Fruit fly (Drosophila melanogaster) whole organism, prepupa: ENCODE data around the gene Lcp65Ag2.

Source experiments
- CG10631 ChIP-seq: fragments of 200-800 bp; sonication (Bioruptor generic); optimal IDR thresholded peaks from 2 replicates; lab custom pipeline; 2016; ENCODE audit warnings: missing biosample characterization, missing genetic modification characterization
- CG11294 ChIP-seq: fragments of 200-800 bp; sonication (Bioruptor generic); IDR thresholded peaks from 2 replicates; pipeline ENCODE4 v1.3.6; 2022; ENCODE audit warnings: missing biosample characterization, missing genetic modification characterization
- CG16779 ChIP-seq: fragments of 200-800 bp; sonication (Bioruptor generic); optimal IDR thresholded peaks from 3 replicates; lab custom pipeline; 2017; ENCODE audit warnings: missing biosample characterization, mild to moderate bottlenecking, missing genetic modification characterization
- CG32006 ChIP-seq: fragments of 200-800 bp; sonication (Bioruptor generic); optimal IDR thresholded peaks from 3 replicates; lab custom pipeline; 2017; ENCODE audit warnings: missing biosample characterization, mild to moderate bottlenecking, missing genetic modification characterization
- CG6276 ChIP-seq: fragments of 200-800 bp; sonication (Bioruptor generic); optimal IDR thresholded peaks from 2 replicates; lab custom pipeline; 2017; ENCODE audit warnings: missing biosample characterization, mild to moderate bottlenecking, missing genetic modification characterization
- CG6808 ChIP-seq: fragments of 200-800 bp; sonication (Bioruptor generic); optimal IDR thresholded peaks from 3 replicates; lab custom pipeline; 2017; ENCODE audit warnings: missing biosample characterization, missing genetic modification characterization, mild to moderate bottlenecking, moderate library complexity, missing genetic modification reagents
- CG8319 ChIP-seq: fragments of 200-800 bp; sonication (Bioruptor generic); optimal IDR thresholded peaks from 3 replicates; lab custom pipeline; 2016; ENCODE audit warnings: missing biosample characterization, missing genetic modification characterization
- Ets96B ChIP-seq: fragments of 200-800 bp; optimal IDR thresholded peaks from 2 replicates; lab custom pipeline; 2019; ENCODE audit warnings: missing biosample characterization, mild to moderate bottlenecking, missing genetic modification characterization, moderate library complexity
- Hr38 ChIP-seq: sonication (Bioruptor generic); optimal IDR thresholded peaks from 2 replicates; lab custom pipeline; 2016; ENCODE audit warnings: missing biosample characterization, missing genetic modification characterization
- Sox14 ChIP-seq: fragments of 200-800 bp; sonication (Bioruptor generic); optimal IDR thresholded peaks from 3 replicates; lab custom pipeline; 2016; ENCODE audit warnings: missing biosample characterization, missing genetic modification characterization
- achi ChIP-seq: fragments of 200-800 bp; sonication (Bioruptor generic); optimal IDR thresholded peaks from 3 replicates; lab custom pipeline; 2016; ENCODE audit warnings: missing biosample characterization, missing genetic modification characterization
- fd85E ChIP-seq: fragments of 200-800 bp; sonication (Bioruptor generic); optimal IDR thresholded peaks from 3 replicates; lab custom pipeline; 2016; ENCODE audit warnings: missing biosample characterization, missing genetic modification characterization

DNA sequence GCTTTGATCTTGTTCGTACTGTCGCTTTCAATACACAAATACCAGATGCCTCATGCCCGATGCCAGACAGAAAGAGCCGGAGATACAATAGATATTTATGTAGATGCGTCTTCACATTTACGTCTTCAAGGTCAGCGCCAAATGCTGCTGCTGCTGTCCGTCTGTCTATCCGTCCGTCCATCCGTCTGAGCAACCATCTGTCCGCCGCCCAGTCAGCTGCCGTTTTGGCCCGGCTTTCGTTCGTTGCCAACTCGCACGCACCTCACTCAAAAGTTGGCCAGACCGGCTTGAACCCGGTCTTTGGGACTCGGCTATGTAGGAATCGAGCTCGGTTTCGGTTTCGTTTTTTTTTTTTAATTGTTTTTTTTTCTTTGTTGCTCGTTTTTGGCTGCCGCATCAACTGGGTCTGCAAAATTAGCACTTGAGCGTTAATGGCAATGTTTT lies 21.6 kb upstream of the Lcp65Ag2 start:
- TF ChIP-seq CG8319 (GFP tag; lab: Kevin White, UChicago) (no peak), Sox14 (GFP tag; lab: Kevin White, UChicago) (no peak), Hr38 (GFP tag; lab: Kevin White, UChicago) (no peak), CG6808 (GFP tag; lab: Kevin White, UChicago) (peak; percentile 86), CG32006 (GFP tag; lab: Kevin White, UChicago) (no peak), CG11294 (GFP tag; lab: Robert Waterston, UW) (no peak), CG10631 (no peak), Ets96B (peak; percentile 37), CG16779 (tag; lab: Kevin White, UChicago) (peak; percentile 63), fd85E (GFP tag; lab: Kevin White, UChicago) (no peak), achi (no peak), CG6276 (GFP tag; lab: Kevin White, UChicago) (peak; percentile 76)
